Worm (Caenorhabditis elegans) whole organism, young adult: ENCODE data around the gene C05G5.1.

Source experiments
- ama-1 ChIP-seq, 3 experiments: fragments of 150-350 bp in 1 of 3; sonication (generic microtip) in 2 of 3; optimal IDR thresholded peaks; 2 replicates each; lab custom pipeline; 2014 to 2018; ENCODE audit warnings: missing biosample characterization in 2 of 3, missing genetic modification characterization in 2 of 3, missing genetic modification reagents in 2 of 3
- attf-6 ChIP-seq: fragments of 200-800 bp; sonication (Bioruptor generic); IDR thresholded peaks from 2 replicates; pipeline ENCODE4 v1.3.6; 2022; ENCODE audit warnings: missing genetic modification reagents, missing genetic modification characterization, missing compliant biosample characterization
- ceh-27 ChIP-seq: fragments of 200-800 bp; sonication (Bioruptor generic); optimal IDR thresholded peaks from 2 replicates; lab custom pipeline; 2018; ENCODE audit warnings: mild to moderate bottlenecking, missing genetic modification characterization, moderate library complexity, missing compliant biosample characterization
- ceh-40 ChIP-seq: fragments of 200-800 bp; sonication (Bioruptor generic); IDR thresholded peaks from 2 replicates; pipeline ENCODE4 v1.3.6; 2022; ENCODE audit warnings: missing genetic modification characterization, missing compliant biosample characterization
- efl-1 ChIP-seq: fragments of 150-350 bp; optimal IDR thresholded peaks from 2 replicates; lab custom pipeline; 2014; ENCODE audit warnings: missing biosample characterization, missing genetic modification reagents, missing genetic modification characterization
- hlh-12 ChIP-seq: sonication (generic microtip); optimal IDR thresholded peaks from 2 replicates; lab custom pipeline; 2016; ENCODE audit warnings: missing genetic modification characterization, missing compliant biosample characterization
- hmg-1.2 ChIP-seq: fragments of 200-800 bp; sonication (Bioruptor generic); IDR thresholded peaks from 2 replicates; pipeline ENCODE4 v1.3.6; 2022; ENCODE audit warnings: missing genetic modification reagents, missing genetic modification characterization, missing compliant biosample characterization
- let-526 ChIP-seq: fragments of 200-800 bp; sonication (Bioruptor generic); IDR thresholded peaks from 2 replicates; pipeline ENCODE4 v1.3.6; 2022; ENCODE audit warnings: missing genetic modification reagents, missing genetic modification characterization, missing compliant biosample characterization
- lin-54 ChIP-seq: fragments of 200-800 bp; sonication (Bioruptor generic); optimal IDR thresholded peaks from 2 replicates; lab custom pipeline; 2018; ENCODE audit warnings: mild to moderate bottlenecking, missing genetic modification characterization, missing compliant biosample characterization
- lsl-1 ChIP-seq: fragments of 200-800 bp; sonication (Bioruptor generic); optimal IDR thresholded peaks from 2 replicates; lab custom pipeline; 2018; ENCODE audit warnings: mild to moderate bottlenecking, missing genetic modification characterization, moderate library complexity, missing compliant biosample characterization
- mcd-1 ChIP-seq: fragments of 200-800 bp; sonication (Bioruptor generic); IDR thresholded peaks from 2 replicates; pipeline ENCODE4 v1.3.6; 2022; ENCODE audit warnings: missing genetic modification reagents, missing genetic modification characterization, missing compliant biosample characterization
- snpc-1.3 ChIP-seq: sonication (generic microtip); optimal IDR thresholded peaks from 2 replicates; lab custom pipeline; 2017; ENCODE audit warnings: missing genetic modification characterization, mild to moderate bottlenecking, missing compliant biosample characterization, antibody characterized with exemption, moderate library complexity, missing genotype, missing genetic modification reagents; ENCODE audit not compliant: insufficient read depth
- xnd-1 ChIP-seq: sonication (generic microtip); optimal IDR thresholded peaks from 2 replicates; lab custom pipeline; 2016; ENCODE audit warnings: missing genotype, missing genetic modification reagents, missing genetic modification characterization, missing compliant biosample characterization

ce11 chrX:14711168-14711629 is 28.7 kb downstream of the C05G5.1 start, which contains the start of gene atrn-1:
- TF ChIP-seq ama-1 (optimal IDR thresholded peaks at IDR 0.05; lab: Kevin White, UChicago) (no peak), ama-1 (GFP tag; optimal IDR thresholded peaks at IDR 0.05; lab: Kevin White, UChicago) (no peak), let-526 (GFP tag; lab: Robert Waterston, UW) (no peak), lsl-1 (GFP tag; lab: Kevin White, UChicago) (no peak), lin-54 (GFP tag; lab: Kevin White, UChicago) (no peak), xnd-1 (tag; lab: Kevin White, UChicago) (no peak), hmg-1.2 (GFP tag; lab: Robert Waterston, UW) (peak; percentile 71; the same call in 1 of the 2 replicates), hlh-12 (tag; lab: Kevin White, UChicago) (no peak), snpc-1.3 (no peak), ceh-40 (no peak), mcd-1 (GFP tag; lab: Robert Waterston, UW) (no peak), ceh-27 (GFP tag; lab: Kevin White, UChicago) (no peak), attf-6 (no peak), efl-1 (no peak)
